Worm (Caenorhabditis elegans): ENCODE measurements around the gene F17C8.3.

DNA sequence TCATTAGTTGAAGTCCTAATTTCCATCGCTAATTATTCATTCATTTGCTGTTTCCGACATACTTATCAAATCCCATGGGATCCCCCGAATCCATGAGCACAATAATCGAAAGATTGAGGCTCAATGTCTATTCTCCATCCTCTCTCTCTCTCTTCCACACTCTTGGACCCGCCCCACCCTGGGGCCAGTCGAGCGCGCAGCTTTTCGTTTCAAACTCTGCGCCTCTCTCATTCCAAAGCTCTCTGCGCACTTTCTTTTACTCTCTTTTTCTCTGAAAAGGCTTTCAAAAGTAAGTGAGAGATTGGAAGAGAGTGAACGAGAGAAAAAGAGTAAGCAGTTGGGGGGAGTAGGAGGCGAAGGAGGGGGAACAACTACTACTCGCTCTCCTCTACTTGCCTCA, 10.0 kb upstream of the F17C8.3 start, which contains the start of gene acy-1:
- no peak for TF ChIP-seq nhr-21 (tag; optimal IDR thresholded peaks at IDR 0.05)
- TF ChIP-seq elt-3 (tag; optimal IDR thresholded peaks at IDR 0.05): no peak
- no peak for TF ChIP-seq elt-1 (tag; optimal IDR thresholded peaks at IDR 0.05)
- TF ChIP-seq nhr-237 (tag; optimal IDR thresholded peaks at IDR 0.05): no peak
